Fruit fly (Drosophila melanogaster) whole organism: ENCODE measurements around the gene mat.
"Not testable (repeated sequence)": the region's sequence is repeated elsewhere in the genome, so short reads cannot be mapped to it uniquely, and the experiment has no call there.

Source experiments
- CG8478 ChIP-seq: fragments of >200 bp; optimal IDR thresholded peaks from 2 replicates; lab custom pipeline; 2018; ENCODE audit warnings: inconsistent platforms
- Dll ChIP-seq: fragments of >200 bp; optimal IDR thresholded peaks from 2 replicates; lab custom pipeline; 2017
- EcR ChIP-seq, 2 experiments: fragments of >200 bp; optimal IDR thresholded peaks; 2 replicates each; lab custom pipeline; 2017; ENCODE audit warnings: missing biosample characterization in 2 of 2, missing genetic modification characterization in 2 of 2, missing genetic modification reagents in 2 of 2
- pan ChIP-seq: fragments of >200 bp; optimal IDR thresholded peaks from 2 replicates; lab custom pipeline; 2017
- psq ChIP-seq: fragments of >200 bp; optimal IDR thresholded peaks from 2 replicates; lab custom pipeline; 2017
- usp ChIP-seq: fragments of >200 bp; optimal IDR thresholded peaks from 2 replicates; lab custom pipeline; 2017; ENCODE audit warnings: missing biosample characterization, missing genetic modification characterization, mixed read lengths

The mat gene

DNA sequence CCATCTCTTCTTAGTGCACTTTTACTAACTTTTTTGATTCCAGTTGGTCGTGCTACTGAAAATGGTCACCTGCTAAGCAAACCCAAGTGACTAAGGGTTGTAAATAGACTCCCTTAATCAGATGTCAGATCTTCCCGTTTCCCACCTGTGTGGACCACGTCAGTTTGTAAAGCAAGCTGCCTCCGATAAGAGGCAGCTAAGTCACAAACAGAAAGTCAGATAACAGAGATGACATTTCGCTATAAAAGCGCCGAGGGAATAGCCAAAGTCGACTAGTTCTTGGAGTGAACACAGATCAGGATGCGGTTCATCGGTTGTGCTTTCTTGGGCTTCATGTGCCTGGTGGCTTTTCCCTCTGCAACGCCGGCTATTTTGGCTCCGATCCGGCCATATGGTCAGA lies at the start of gene mat:
TSS of gene mat (plus strand) at position 301 of the 400 bp plus-strand sequence.
- TF ChIP-seq usp (GFP tag; lab: Kevin White, UChicago) = no peak
- TF ChIP-seq psq = no peak
- no peak for TF ChIP-seq Dll (lab: Kevin White, UChicago)
- no peak for TF ChIP-seq pan (lab: Kevin White, UChicago)
- TF ChIP-seq CG8478 (lab: Kevin White, UChicago) = no peak
- no peak for TF ChIP-seq EcR (GFP tag; optimal IDR thresholded peaks at IDR 0.05; lab: Kevin White, UChicago)

dm6 chr3L:857063-858015 lies 45.4 kb upstream of the mat start, which contains the start of gene dpr20:
TSS of gene dpr20 (minus strand) at chr3L:857248.
- TF ChIP-seq psq (no peak), CG8478 (lab: Kevin White, UChicago) (no peak), Dll (lab: Kevin White, UChicago) (no peak), usp (GFP tag; lab: Kevin White, UChicago) (no peak), pan (lab: Kevin White, UChicago) (no peak), EcR (GFP tag; optimal IDR thresholded peaks at IDR 0.05; lab: Kevin White, UChicago) (no peak)

- not testable (repeated sequence) for TF ChIP-seq EcR (GFP tag; optimal IDR thresholded peaks at IDR 0.05; lab: Kevin White, UChicago); psq; Dll (lab: Kevin White, UChicago)
These were observed 37.6 kb upstream of the mat start, which contains the start of gene CG12502 for dm6 chr3L:865096-865495. TSS of gene CG12502 (plus strand) at chr3L:865396.

DNA sequence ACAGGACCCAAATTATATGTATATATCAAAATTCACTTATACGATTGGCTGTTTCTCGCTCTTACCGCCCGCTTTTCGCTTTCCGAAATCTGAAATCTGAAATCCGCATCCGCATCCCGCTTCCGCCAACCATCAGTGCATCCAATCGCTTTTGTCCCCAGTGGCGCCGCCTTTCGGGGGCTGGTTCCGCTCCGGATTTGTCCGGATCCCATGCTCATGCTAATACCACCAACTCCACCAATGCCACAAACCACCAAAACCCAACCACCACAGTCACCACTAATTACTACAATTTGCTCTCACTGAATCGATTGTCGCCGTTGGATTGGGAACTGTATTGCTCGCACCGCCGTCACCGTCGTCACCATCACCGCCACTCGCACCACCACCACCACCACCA lies 33.9 kb upstream of the mat start:
- TF ChIP-seq CG8478 (lab: Kevin White, UChicago) (no peak), psq (no peak), Dll (lab: Kevin White, UChicago) (no peak), EcR (GFP tag; optimal IDR thresholded peaks at IDR 0.05; lab: Kevin White, UChicago) (no peak), usp (GFP tag; lab: Kevin White, UChicago) (no peak), pan (lab: Kevin White, UChicago) (no peak)

- no peak for TF ChIP-seq usp (GFP tag; lab: Kevin White, UChicago)
- no peak for TF ChIP-seq Dll (lab: Kevin White, UChicago)
- TF ChIP-seq psq = no peak
- no peak for TF ChIP-seq EcR (GFP tag; optimal IDR thresholded peaks at IDR 0.05; lab: Kevin White, UChicago)
- TF ChIP-seq CG8478 (lab: Kevin White, UChicago) = no peak
- no peak for TF ChIP-seq pan (lab: Kevin White, UChicago)
These were observed 31.0 kb upstream of the mat start, which contains the start of gene Usp10 for dm6 chr3L:871713-872112. TSS of gene Usp10 (plus strand) at chr3L:871899.

- TF ChIP-seq pan (lab: Kevin White, UChicago) = no peak
- no peak for TF ChIP-seq EcR (GFP tag; optimal IDR thresholded peaks at IDR 0.05; lab: Kevin White, UChicago)
- no peak for TF ChIP-seq usp (GFP tag; lab: Kevin White, UChicago)
- no peak for TF ChIP-seq CG8478 (lab: Kevin White, UChicago)
- TF ChIP-seq psq = no peak
- TF ChIP-seq Dll (lab: Kevin White, UChicago) = no peak
These were observed 30.2 kb upstream of the mat start for dm6 chr3L:872389-872972.

dm6 chr3L:875416-876011 lies 27.2 kb upstream of the mat start:
- TF ChIP-seq Dll (lab: Kevin White, UChicago) = no peak
- TF ChIP-seq pan (lab: Kevin White, UChicago) = no peak
- TF ChIP-seq CG8478 (lab: Kevin White, UChicago) = no peak
- TF ChIP-seq usp (GFP tag; lab: Kevin White, UChicago) = no peak
- no peak for TF ChIP-seq psq
- no peak for TF ChIP-seq EcR (GFP tag; optimal IDR thresholded peaks at IDR 0.05; lab: Kevin White, UChicago)

DNA sequence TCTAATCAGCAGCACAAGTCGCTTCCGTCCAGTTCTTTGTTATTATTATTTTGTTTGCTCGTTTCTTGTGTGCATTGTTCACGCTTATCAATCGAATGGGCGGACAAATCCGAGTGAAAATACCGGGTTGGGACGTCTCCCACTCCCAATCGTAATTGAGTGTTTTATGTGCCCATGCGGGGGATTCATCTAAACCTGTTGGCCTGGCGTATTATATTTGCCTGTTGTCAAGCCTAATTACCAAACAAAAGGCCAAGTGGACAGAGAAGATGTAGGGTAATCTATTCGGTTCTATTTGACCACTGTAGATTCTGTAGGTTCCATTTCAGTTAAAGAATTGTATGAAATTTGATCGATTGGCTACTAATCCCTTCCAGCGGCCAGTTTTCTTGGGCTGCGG lies 26.6 kb upstream of the mat start:
- TF ChIP-seq Dll (lab: Kevin White, UChicago) (no peak), psq (no peak), CG8478 (lab: Kevin White, UChicago) (no peak), usp (GFP tag; lab: Kevin White, UChicago) (no peak), pan (lab: Kevin White, UChicago) (no peak), EcR (GFP tag; optimal IDR thresholded peaks at IDR 0.05; lab: Kevin White, UChicago) (no peak)

DNA sequence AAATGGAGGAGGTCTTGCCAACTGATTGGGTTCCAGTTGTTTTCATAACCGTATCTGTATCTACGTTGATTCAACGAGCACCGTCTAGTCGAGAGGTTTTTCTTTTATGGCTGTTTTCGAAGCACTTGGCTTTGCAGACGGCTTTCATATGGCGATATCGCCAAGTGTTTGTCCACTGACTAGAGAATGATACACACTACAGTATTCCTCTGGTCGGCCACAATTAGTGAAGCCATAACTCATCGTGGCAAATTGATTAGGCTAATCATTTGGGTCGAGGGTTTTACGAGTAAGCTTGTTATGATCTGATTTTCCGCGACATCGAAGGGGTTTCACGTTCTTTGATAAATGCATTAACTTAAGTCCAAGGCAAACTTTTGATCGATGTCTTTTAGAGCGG lies 26.0 kb upstream of the mat start:
- TF ChIP-seq EcR (GFP tag; optimal IDR thresholded peaks at IDR 0.05; lab: Kevin White, UChicago) (no peak), usp (GFP tag; lab: Kevin White, UChicago) (no peak), CG8478 (lab: Kevin White, UChicago) (no peak), pan (lab: Kevin White, UChicago) (no peak), Dll (lab: Kevin White, UChicago) (no peak), psq (no peak)

DNA sequence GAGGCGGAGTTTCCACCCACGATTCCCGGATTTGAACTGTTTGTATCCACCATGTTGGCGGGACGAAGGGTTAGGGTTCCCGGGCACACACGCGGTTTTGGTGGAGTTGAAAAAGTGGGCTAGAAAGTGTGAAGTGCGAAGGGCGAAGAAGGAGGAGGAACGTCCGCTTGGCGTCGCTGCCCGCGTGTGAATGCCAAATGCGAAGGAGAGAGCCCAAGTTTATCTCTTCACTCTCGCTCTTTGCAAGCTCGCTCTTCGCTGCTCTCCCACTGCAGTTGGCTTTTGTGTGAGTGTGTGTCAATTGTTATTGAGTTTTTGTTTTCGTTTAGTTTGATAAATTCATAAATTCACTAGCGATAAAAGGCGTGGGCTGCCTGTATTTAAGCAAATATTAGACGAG lies 21.8 kb upstream of the mat start:
- peak; percentile 51 for TF ChIP-seq Dll (lab: Kevin White, UChicago)
- no peak for TF ChIP-seq pan (lab: Kevin White, UChicago)

dm6 chr3L:881496-882235 lies 21.0 kb upstream of the mat start, which contains the start of gene CG13907:
TSS of gene CG13907 (minus strand) at chr3L:882013.
- peak; percentile 78 for TF ChIP-seq Dll (lab: Kevin White, UChicago)
- TF ChIP-seq CG8478 (lab: Kevin White, UChicago) = no peak
